Fruit fly (Drosophila melanogaster) whole organism, wandering third instar larva: ENCODE data around the gene Fur2.

ENCODE experiments used
- Abd-B ChIP-seq: fragments of >200 bp; optimal IDR thresholded peaks from 2 replicates; lab custom pipeline; 2017; ENCODE audit warnings: missing biosample characterization, missing genetic modification characterization
- CG9705 ChIP-seq: fragments of 200-800 bp; sonication (Bioruptor generic); optimal IDR thresholded peaks from 2 replicates; lab custom pipeline; 2018; ENCODE audit warnings: missing biosample characterization, mild to moderate bottlenecking, missing genetic modification characterization
- GATAd ChIP-seq: sonication (Bioruptor generic); optimal IDR thresholded peaks from 2 replicates; lab custom pipeline; 2016; ENCODE audit warnings: missing biosample characterization, missing genetic modification characterization
- Hr78 ChIP-seq: fragments of >200 bp; optimal IDR thresholded peaks from 2 replicates; lab custom pipeline; 2017; ENCODE audit warnings: missing biosample characterization, missing genetic modification characterization
- Jra ChIP-seq: sonication (Bioruptor generic); optimal IDR thresholded peaks from 2 replicates; lab custom pipeline; 2016; ENCODE audit warnings: missing biosample characterization, missing genetic modification characterization
- N ChIP-seq: fragments of >200 bp; optimal IDR thresholded peaks from 2 replicates; lab custom pipeline; 2018; ENCODE audit warnings: missing biosample characterization, missing external identifiers, missing genetic modification characterization
- Rel ChIP-seq, 2 experiments: fragments of 200-800 bp; sonication (Bioruptor generic) in 1 of 2; optimal IDR thresholded peaks; 2 replicates in 1 of 2; 3 replicates in 1 of 2; lab custom pipeline; 2016 to 2019; ENCODE audit warnings: mild to moderate bottlenecking in 2 of 2, missing biosample characterization in 2 of 2, missing genetic modification characterization in 2 of 2, moderate library complexity in 1 of 2
- br ChIP-seq: fragments of 200-800 bp; sonication (Bioruptor generic); optimal IDR thresholded peaks from 2 replicates; lab custom pipeline; 2016; ENCODE audit warnings: missing biosample characterization, missing genetic modification characterization
- dl ChIP-seq, 2 experiments: fragments of 175-275, 200-275 bp in 1 of 2; fragments of 200-275 bp in 1 of 2; sonication (Bioruptor generic); optimal IDR thresholded peaks; lab custom pipeline; 2018; ENCODE audit warnings: mild to moderate bottlenecking in 2 of 2, missing biosample characterization in 2 of 2, missing genetic modification characterization in 2 of 2, moderate library complexity in 2 of 2; ENCODE audit not compliant: partially characterized antibody in 2 of 2, insufficient read depth in 1 of 2
- jim ChIP-seq: fragments of 175-275, 200-325 bp; sonication (Bioruptor generic); optimal IDR thresholded peaks from 2 replicates; lab custom pipeline; 2016; ENCODE audit warnings: missing biosample characterization, mild to moderate bottlenecking, missing genetic modification characterization

dm6 chrX:16368585-16368984 is 4.3 kb upstream of the Fur2 start:
- TF ChIP-seq dl (GFP tag; optimal IDR thresholded peaks at IDR 0.05; lab: Kevin White, UChicago; ENCODE audit: insufficient read depth in 1 of 2, partially characterized antibody in 2 of 2) (no peak), Rel (GFP tag; optimal IDR thresholded peaks at IDR 0.05; lab: Kevin White, UChicago) (no peak), Rel (tag; optimal IDR thresholded peaks at IDR 0.05; lab: Kevin White, UChicago) (no peak), N (no peak), Hr78 (GFP tag; lab: Kevin White, UChicago) (no peak), Jra (no peak), jim (GFP tag; lab: Kevin White, UChicago) (no peak), GATAd (GFP tag; lab: Kevin White, UChicago) (no peak), br (GFP tag; lab: Kevin White, UChicago) (no peak), Abd-B (GFP tag; lab: Kevin White, UChicago) (no peak), CG9705 (GFP tag; lab: Kevin White, UChicago) (no peak)
